Worm (Caenorhabditis elegans) whole organism, L4 larva: ENCODE measurements around the gene F17E9.18.

ENCODE experiments used
- dve-1 ChIP-seq: sonication (generic microtip); optimal IDR thresholded peaks from 2 replicates; lab custom pipeline; 2017; ENCODE audit warnings: antibody characterized with exemption, mild to moderate bottlenecking, missing genetic modification characterization, missing compliant biosample characterization; ENCODE audit not compliant: insufficient read depth
- hlh-30 ChIP-seq: sonication (generic microtip); optimal IDR thresholded peaks from 2 replicates; lab custom pipeline; 2017; ENCODE audit warnings: antibody characterized with exemption, mild to moderate bottlenecking, missing genetic modification characterization, missing compliant biosample characterization; ENCODE audit not compliant: insufficient read depth
- lin-13 ChIP-seq: fragments of 150-350 bp; optimal IDR thresholded peaks from 2 replicates; lab custom pipeline; 2014; ENCODE audit warnings: missing biosample characterization, missing genetic modification reagents, missing genetic modification characterization
- lsy-2 ChIP-seq, 2 experiments: fragments of 150-350 bp in 1 of 2; sonication (generic microtip) in 1 of 2; optimal IDR thresholded peaks; 2 replicates each; lab custom pipeline; 2014 to 2017; ENCODE audit warnings: missing biosample characterization in 2 of 2, missing genetic modification characterization in 2 of 2
- ztf-7 ChIP-seq: fragments of 150-350 bp; optimal IDR thresholded peaks from 2 replicates; lab custom pipeline; 2014; ENCODE audit warnings: missing biosample characterization, missing genetic modification characterization

DNA sequence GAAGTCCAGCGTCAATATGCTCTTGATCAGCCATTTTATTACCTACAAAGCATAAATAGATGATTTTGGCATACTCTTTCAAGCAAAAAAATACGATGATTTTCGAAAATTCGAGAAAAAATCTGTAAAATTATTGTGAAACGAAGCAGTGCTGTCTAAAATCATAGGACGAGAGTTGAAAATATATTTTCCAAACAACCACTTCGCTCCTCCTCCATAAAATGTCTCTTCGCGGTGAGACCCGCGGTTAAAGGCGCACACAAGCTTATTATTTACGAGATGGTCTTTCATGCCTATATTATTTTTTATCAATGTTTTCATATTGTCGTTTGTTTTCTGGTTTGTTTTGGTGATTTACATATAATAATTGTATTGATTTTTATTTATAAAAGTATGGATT, 32.3 kb upstream of the F17E9.18 start, which contains the start of gene nap-1:
- TF ChIP-seq lin-13 (GFP tag; lab: Kevin White, UChicago) (peak; percentile 84), ztf-7 (tag; lab: Kevin White, UChicago) (peak; percentile 8), hlh-30 (tag; lab: Kevin White, UChicago) (peak; percentile 78), dve-1 (peak; percentile 84), lsy-2 (tag; optimal IDR thresholded peaks at IDR 0.05; lab: Kevin White, UChicago) (peak; percentile 46 to 92)
